Fruit fly (Drosophila melanogaster) whole organism, embryonic: Measurements from ENCODE around the gene CG34269.
A peak's percentile ranks its signal among the peaks of the same experiment; 100 is the strongest.

Experiments
- BtbVII ChIP-seq: fragments of 200-800 bp; sonication (Bioruptor generic); optimal IDR thresholded peaks from 3 replicates; lab custom pipeline; 2017; ENCODE audit warnings: missing biosample characterization, mild to moderate bottlenecking, missing genetic modification characterization
- Bteb2 ChIP-seq: fragments of 200-800 bp; sonication (Bioruptor generic); optimal IDR thresholded peaks from 2 replicates; lab custom pipeline; 2016; ENCODE audit warnings: missing biosample characterization, missing genetic modification characterization
- CG10209 ChIP-seq: fragments of 200-800 bp; sonication (Bioruptor generic); optimal IDR thresholded peaks from 3 replicates; lab custom pipeline; 2017; ENCODE audit warnings: missing biosample characterization, mild to moderate bottlenecking, missing genetic modification characterization, missing genetic modification reagents
- CG11504 ChIP-seq: fragments of 200-800 bp; sonication (Bioruptor generic); optimal IDR thresholded peaks from 3 replicates; lab custom pipeline; 2019; ENCODE audit warnings: missing biosample characterization, mild to moderate bottlenecking, missing genetic modification characterization, moderate library complexity
- CG11560 ChIP-seq: fragments of 200-800 bp; sonication (Bioruptor generic); IDR thresholded peaks from 3 replicates; pipeline ENCODE4 v1.3.6; 2022; ENCODE audit warnings: missing biosample characterization, missing genetic modification characterization
- CG12236 ChIP-seq: fragments of 200-800 bp; sonication (Bioruptor generic); optimal IDR thresholded peaks from 2 replicates; lab custom pipeline; 2016; ENCODE audit warnings: missing biosample characterization, missing genetic modification characterization
- CG12744 ChIP-seq: fragments of 200-800 bp; sonication (Bioruptor generic); optimal IDR thresholded peaks from 2 replicates; lab custom pipeline; 2016; ENCODE audit warnings: missing biosample characterization, missing genetic modification characterization
- CG15269 ChIP-seq: fragments of 200-800 bp; sonication (Bioruptor generic); optimal IDR thresholded peaks from 2 replicates; lab custom pipeline; 2018; ENCODE audit warnings: missing biosample characterization, mild to moderate bottlenecking, missing genetic modification characterization, moderate library complexity
- CG17568 ChIP-seq: fragments of 200-800 bp; sonication (Bioruptor generic); optimal IDR thresholded peaks from 2 replicates; lab custom pipeline; 2018; ENCODE audit warnings: missing biosample characterization, mild to moderate bottlenecking, missing genetic modification characterization, moderate library complexity
- CG2678 ChIP-seq: fragments of 200-800 bp; sonication (Bioruptor generic); optimal IDR thresholded peaks from 3 replicates; lab custom pipeline; 2019; ENCODE audit warnings: missing biosample characterization, mild to moderate bottlenecking, missing genetic modification characterization, moderate library complexity
- CG3281 ChIP-seq: fragments of 200-800 bp; sonication (Bioruptor generic); optimal IDR thresholded peaks from 3 replicates; lab custom pipeline; 2017; ENCODE audit warnings: missing biosample characterization, mild to moderate bottlenecking, missing genetic modification characterization
- CG34224 ChIP-seq: fragments of 200-800 bp; sonication (Bioruptor generic); IDR thresholded peaks from 3 replicates; pipeline ENCODE4 v1.3.6; 2022; ENCODE audit warnings: missing biosample characterization, missing genetic modification characterization; ENCODE audit not compliant: partially characterized antibody
- CG3847 ChIP-seq: fragments of 200-800 bp; sonication (Bioruptor generic); IDR thresholded peaks from 2 replicates; pipeline ENCODE4 v1.3.6; 2022; ENCODE audit warnings: missing biosample characterization, missing genetic modification characterization
- CG7963 ChIP-seq: fragments of 200-800 bp; sonication (Bioruptor generic); IDR thresholded peaks from 3 replicates; pipeline ENCODE4 v1.3.6; 2022; ENCODE audit warnings: missing biosample characterization, missing genetic modification characterization; ENCODE audit not compliant: partially characterized antibody
- CG7987 ChIP-seq: fragments of 200-800 bp; sonication (Bioruptor generic); optimal IDR thresholded peaks from 2 replicates; lab custom pipeline; 2018; ENCODE audit warnings: missing biosample characterization, mild to moderate bottlenecking, missing genetic modification characterization, moderate library complexity
- CG8388 ChIP-seq: fragments of 200-800 bp; sonication (Bioruptor generic); optimal IDR thresholded peaks from 2 replicates; lab custom pipeline; 2019; ENCODE audit warnings: missing biosample characterization, mild to moderate bottlenecking, missing genetic modification characterization, moderate library complexity
- CG8924 ChIP-seq: fragments of 200-800 bp; optimal IDR thresholded peaks from 3 replicates; lab custom pipeline; 2019; ENCODE audit warnings: missing biosample characterization, mild to moderate bottlenecking, missing genetic modification characterization, moderate library complexity
- CG9215 ChIP-seq: fragments of 200-800 bp; sonication (Bioruptor generic); IDR thresholded peaks from 2 replicates; pipeline ENCODE4 v1.3.6; 2022; ENCODE audit warnings: missing biosample characterization, missing genetic modification characterization
- CG9727 ChIP-seq: fragments of 200-800 bp; sonication (Bioruptor generic); optimal IDR thresholded peaks from 3 replicates; lab custom pipeline; 2017; ENCODE audit warnings: missing biosample characterization, mild to moderate bottlenecking, missing genetic modification characterization
- D19A ChIP-seq: fragments of 200-800 bp; optimal IDR thresholded peaks from 3 replicates; lab custom pipeline; 2019; ENCODE audit warnings: missing biosample characterization, mild to moderate bottlenecking, missing genetic modification characterization, moderate library complexity
- Dll ChIP-seq: fragments of 200-800 bp; sonication (Bioruptor generic); IDR thresholded peaks from 4 replicates; pipeline ENCODE4 v1.3.6; 2022; ENCODE audit warnings: missing biosample characterization, missing genetic modification characterization; ENCODE audit not compliant: partially characterized antibody
- Doc3 ChIP-seq: fragments of 200-800 bp; sonication (Bioruptor generic); IDR thresholded peaks from 3 replicates; pipeline ENCODE4 v1.3.6; 2022; ENCODE audit warnings: missing biosample characterization, missing genetic modification characterization; ENCODE audit not compliant: partially characterized antibody
- Fer2 ChIP-seq: fragments of 200-800 bp; sonication (Bioruptor generic); optimal IDR thresholded peaks from 2 replicates; lab custom pipeline; 2018; ENCODE audit warnings: missing biosample characterization, mild to moderate bottlenecking, missing genetic modification characterization, moderate library complexity
- GATAe ChIP-seq: fragments of 200-800 bp; sonication (Bioruptor generic); conservative IDR thresholded peaks from 2 replicates; pipeline ENCODE4 v1.3.6; 2022; ENCODE audit warnings: missing biosample characterization, missing genetic modification characterization
- Gug ChIP-seq: fragments of 200-800 bp; sonication (Bioruptor generic); IDR thresholded peaks from 4 replicates; pipeline ENCODE4 v1.3.6; 2022; ENCODE audit warnings: missing biosample characterization, missing genetic modification characterization
- Hr3 ChIP-seq: fragments of 200-800 bp; sonication (Bioruptor generic); optimal IDR thresholded peaks from 3 replicates; lab custom pipeline; 2016; ENCODE audit warnings: missing biosample characterization, missing genetic modification characterization
- MBD-R2 ChIP-seq: fragments of 200-800 bp; sonication (Bioruptor generic); IDR thresholded peaks from 2 replicates; pipeline ENCODE4 v1.3.6; 2022; ENCODE audit warnings: missing biosample characterization, missing genetic modification characterization
- Meics ChIP-seq: fragments of 200-800 bp; sonication (Bioruptor generic); optimal IDR thresholded peaks from 2 replicates; lab custom pipeline; 2017; ENCODE audit warnings: missing biosample characterization, mild to moderate bottlenecking, missing genetic modification characterization
- Myb ChIP-seq: fragments of 200-800 bp; sonication (Bioruptor generic); optimal IDR thresholded peaks from 2 replicates; lab custom pipeline; 2016; ENCODE audit warnings: missing biosample characterization, missing genetic modification characterization
- Poxn ChIP-seq: fragments of 200-800 bp; sonication (Bioruptor generic); IDR thresholded peaks from 2 replicates; pipeline ENCODE4 v1.3.6; 2022; ENCODE audit warnings: missing biosample characterization, missing genetic modification characterization
- Rx ChIP-seq: fragments of 200-800 bp; sonication (Bioruptor generic); IDR thresholded peaks from 2 replicates; pipeline ENCODE4 v1.3.6; 2022; ENCODE audit warnings: missing biosample characterization, missing genetic modification characterization
- Sox102F ChIP-seq: fragments of 200-800 bp; sonication (Bioruptor generic); optimal IDR thresholded peaks from 2 replicates; lab custom pipeline; 2018; ENCODE audit warnings: missing biosample characterization, mild to moderate bottlenecking, missing genetic modification characterization, moderate library complexity
- TFAM ChIP-seq: fragments of 200-800 bp; sonication (Bioruptor generic); optimal IDR thresholded peaks from 2 replicates; lab custom pipeline; 2017; ENCODE audit warnings: missing biosample characterization, missing genetic modification characterization, inconsistent platforms
- abd-A ChIP-seq: fragments of 200-800 bp; sonication (Bioruptor generic); optimal IDR thresholded peaks from 3 replicates; lab custom pipeline; 2019; ENCODE audit warnings: missing biosample characterization, mild to moderate bottlenecking, missing genetic modification characterization, moderate library complexity
- bab2 ChIP-seq: fragments of 200-800 bp; sonication (Bioruptor generic); optimal IDR thresholded peaks from 2 replicates; lab custom pipeline; 2016; ENCODE audit warnings: missing biosample characterization, missing genetic modification characterization
- cg ChIP-seq: fragments of 200-800 bp; sonication (Bioruptor generic); optimal IDR thresholded peaks from 3 replicates; lab custom pipeline; 2019; ENCODE audit warnings: missing biosample characterization, mild to moderate bottlenecking, missing genetic modification characterization, moderate library complexity
- danr ChIP-seq: fragments of 200-800 bp; sonication (Bioruptor generic); IDR thresholded peaks from 2 replicates; pipeline ENCODE4 v1.3.6; 2022; ENCODE audit warnings: missing biosample characterization, missing genetic modification characterization
- dati ChIP-seq: fragments of 200-800 bp; sonication (Bioruptor generic); IDR thresholded peaks from 2 replicates; pipeline ENCODE4 v1.3.6; 2022; ENCODE audit warnings: missing biosample characterization, missing genetic modification characterization
- dm ChIP-seq: fragments of 200-800 bp; sonication (Bioruptor generic); optimal IDR thresholded peaks from 3 replicates; lab custom pipeline; 2016; ENCODE audit warnings: missing biosample characterization, missing genetic modification characterization
- gsb-n ChIP-seq: fragments of 200-800 bp; sonication (Bioruptor generic); optimal IDR thresholded peaks from 3 replicates; lab custom pipeline; 2018; ENCODE audit warnings: missing biosample characterization, mild to moderate bottlenecking, missing genetic modification characterization
- kni ChIP-seq: fragments of 200-800 bp; sonication (Bioruptor generic); optimal IDR thresholded peaks from 3 replicates; lab custom pipeline; 2017; ENCODE audit warnings: mild to moderate bottlenecking, missing biosample characterization, missing genetic modification reagents, missing genetic modification characterization
- maf-S ChIP-seq: fragments of 200-800 bp; sonication (Bioruptor generic); optimal IDR thresholded peaks from 2 replicates; lab custom pipeline; 2016; ENCODE audit warnings: missing biosample characterization, missing genetic modification characterization
- nom ChIP-seq: fragments of 200-800 bp; sonication (Bioruptor generic); optimal IDR thresholded peaks from 2 replicates; lab custom pipeline; 2017; ENCODE audit warnings: missing biosample characterization, missing genetic modification characterization, mild to moderate bottlenecking, moderate library complexity, missing genetic modification reagents
- onecut ChIP-seq: fragments of 200-800 bp; sonication (Bioruptor generic); IDR thresholded peaks from 2 replicates; pipeline ENCODE4 v1.3.6; 2022; ENCODE audit warnings: missing biosample characterization, missing genetic modification characterization
- scrt ChIP-seq: fragments of 200-800 bp; sonication (Bioruptor generic); optimal IDR thresholded peaks from 2 replicates; lab custom pipeline; 2018; ENCODE audit warnings: missing biosample characterization, mild to moderate bottlenecking, missing genetic modification characterization, moderate library complexity
- sima ChIP-seq: fragments of 200-800 bp; sonication (Bioruptor generic); optimal IDR thresholded peaks from 2 replicates; lab custom pipeline; 2016; ENCODE audit warnings: missing biosample characterization, missing genetic modification characterization
- sr ChIP-seq: fragments of 200-800 bp; sonication (Bioruptor generic); IDR thresholded peaks from 3 replicates; pipeline ENCODE4 v1.3.6; 2022; ENCODE audit warnings: missing biosample characterization, missing genetic modification characterization
- ssp ChIP-seq: fragments of 200-800 bp; sonication (Bioruptor generic); IDR thresholded peaks from 2 replicates; pipeline ENCODE4 v1.3.6; 2022; ENCODE audit warnings: missing biosample characterization, missing genetic modification characterization
- tgo ChIP-seq: fragments of 200-800 bp; sonication (Bioruptor generic); IDR thresholded peaks from 3 replicates; pipeline ENCODE4 v1.3.6; 2022; ENCODE audit warnings: missing biosample characterization, missing genetic modification characterization
- vnd ChIP-seq: fragments of 200-800 bp; sonication (Bioruptor generic); IDR thresholded peaks from 3 replicates; pipeline ENCODE4 v1.3.6; 2022; ENCODE audit warnings: missing biosample characterization, missing genetic modification characterization; ENCODE audit not compliant: partially characterized antibody
- zen ChIP-seq: fragments of 200-800 bp; sonication (Bioruptor generic); optimal IDR thresholded peaks from 3 replicates; lab custom pipeline; 2018; ENCODE audit warnings: missing biosample characterization, mild to moderate bottlenecking, missing genetic modification characterization, moderate library complexity
- zfh2 ChIP-seq: fragments of 200-800 bp; sonication (Bioruptor generic); optimal IDR thresholded peaks from 2 replicates; lab custom pipeline; 2016; ENCODE audit warnings: missing biosample characterization, missing genetic modification characterization

Gene CG34269

DNA sequence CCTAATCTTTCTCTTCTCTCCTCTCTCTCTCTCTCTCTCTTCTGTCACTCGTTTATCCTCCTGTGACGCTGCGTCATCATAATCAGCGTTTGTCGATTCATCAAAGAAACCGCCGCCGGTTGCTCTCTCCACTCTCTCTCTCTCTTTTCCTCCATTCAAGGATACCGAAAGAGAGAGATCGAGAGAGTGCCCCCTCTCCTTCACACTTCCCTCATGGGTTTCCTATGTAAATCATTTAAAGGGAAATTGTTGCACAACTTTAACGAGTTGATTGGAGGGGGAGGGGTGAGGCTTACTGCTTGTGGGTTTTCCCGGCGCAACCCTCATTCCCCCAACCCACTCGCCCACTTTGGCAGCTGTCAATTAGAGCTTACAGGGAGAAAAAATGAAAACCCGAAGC, 16.1 kb downstream of the CG34269 start (continued):
- TF ChIP-seq Gug (GFP tag; lab: Robert Waterston, UW) (no peak), BtbVII (no peak), ssp (GFP tag; lab: Robert Waterston, UW) (no peak), dati (GFP tag; lab: Robert Waterston, UW) (no peak), scrt (GFP tag; lab: Kevin White, UChicago) (peak; percentile 79), Dll (GFP tag; lab: Robert Waterston, UW) (peak; percentile 33; the same call in 1 of the 4 replicates), CG8924 (tag; lab: Kevin White, UChicago) (no peak), nom (GFP tag; lab: Kevin White, UChicago) (no peak), CG7987 (GFP tag; lab: Kevin White, UChicago) (no peak), CG10209 (GFP tag; lab: Kevin White, UChicago) (no peak), CG34224 (no peak), TFAM (GFP tag; lab: Kevin White, UChicago) (no peak), Rx (no peak), Myb (GFP tag; lab: Kevin White, UChicago) (no peak), CG8388 (no peak), CG12236 (GFP tag; lab: Kevin White, UChicago) (no peak), kni (GFP tag; lab: Kevin White, UChicago) (peak; percentile 30), vnd (no peak), abd-A (tag; lab: Kevin White, UChicago) (peak; percentile 85), danr (GFP tag; lab: Robert Waterston, UW) (no peak), GATAe (GFP tag; lab: Robert Waterston, UW) (no peak), CG17568 (GFP tag; lab: Kevin White, UChicago) (no peak), onecut (GFP tag; lab: Robert Waterston, UW) (no peak), Sox102F (GFP tag; lab: Kevin White, UChicago) (no peak), sr (GFP tag; lab: Robert Waterston, UW) (no peak), CG3281 (GFP tag; lab: Kevin White, UChicago) (no peak), cg (GFP tag; lab: Kevin White, UChicago) (no peak), CG9727 (GFP tag; lab: Kevin White, UChicago) (no peak), CG11560 (tag; lab: Robert Waterston, UW) (no peak), Meics (GFP tag; lab: Kevin White, UChicago) (no peak), CG11504 (tag; lab: Kevin White, UChicago) (peak; percentile 96), dm (no peak), CG2678 (tag; lab: Kevin White, UChicago) (no peak), CG12744 (GFP tag; lab: Kevin White, UChicago) (no peak), Hr3 (GFP tag; lab: Kevin White, UChicago) (no peak), Fer2 (tag; lab: Kevin White, UChicago) (no peak), CG3847 (GFP tag; lab: Robert Waterston, UW) (no peak), Bteb2 (GFP tag; lab: Kevin White, UChicago) (no peak), CG15269 (tag; lab: Kevin White, UChicago) (no peak), zfh2 (no peak), maf-S (no peak), zen (tag; lab: Kevin White, UChicago) (peak; percentile 30), CG7963 (GFP tag; lab: Robert Waterston, UW) (no peak), gsb-n (tag; lab: Kevin White, UChicago) (no peak), bab2 (GFP tag; lab: Kevin White, UChicago) (no peak), MBD-R2 (no peak), Doc3 (no peak), tgo (no peak), sima (no peak), Poxn (GFP tag; lab: Robert Waterston, UW) (no peak), CG9215 (GFP tag; lab: Robert Waterston, UW) (no peak), D19A (tag; lab: Kevin White, UChicago) (no peak)
